Worm (Caenorhabditis elegans) whole organism, L4 larva: ENCODE data around the gene F53F1.2.

Experiments
- D1046.2 ChIP-seq: fragments of 200-800 bp; sonication (Bioruptor generic); IDR thresholded peaks from 2 replicates; pipeline ENCODE4 v1.3.6; 2022; ENCODE audit warnings: missing genetic modification characterization, missing compliant biosample characterization
- F44E2.7 ChIP-seq: fragments of 200-800 bp; sonication (Bioruptor generic); IDR thresholded peaks from 2 replicates; pipeline ENCODE4 v2.1.2; 2022; ENCODE audit warnings: missing genetic modification characterization, missing compliant biosample characterization
- T26A8.4 ChIP-seq: fragments of 200-800 bp; sonication (Bioruptor generic); IDR thresholded peaks from 2 replicates; pipeline ENCODE4 v1.3.6; 2022; ENCODE audit warnings: missing genetic modification characterization, missing compliant biosample characterization
- Y5F2A.4 ChIP-seq: fragments of 200-800 bp; sonication (Bioruptor generic); optimal IDR thresholded peaks from 2 replicates; lab custom pipeline; 2018; ENCODE audit warnings: mild to moderate bottlenecking, missing genetic modification characterization, missing compliant biosample characterization
- ama-1 ChIP-seq: fragments of 150-350 bp; optimal IDR thresholded peaks from 2 replicates; lab custom pipeline; 2014; ENCODE audit warnings: inconsistent platforms, mixed read lengths
- ceh-20 ChIP-seq: fragments of 200-800 bp; sonication (Bioruptor generic); IDR thresholded peaks from 2 replicates; pipeline ENCODE4 v1.3.6; 2022; ENCODE audit warnings: missing genetic modification reagents, missing genetic modification characterization, missing compliant biosample characterization
- ceh-28 ChIP-seq: fragments of 150-350 bp; optimal IDR thresholded peaks from 2 replicates; lab custom pipeline; 2014; ENCODE audit warnings: missing biosample characterization, missing genetic modification reagents, missing genetic modification characterization
- ceh-44 ChIP-seq: fragments of 200-800 bp; sonication (Bioruptor generic); IDR thresholded peaks from 2 replicates; pipeline ENCODE4 v1.3.6; 2022; ENCODE audit warnings: missing genetic modification reagents, missing genetic modification characterization, missing compliant biosample characterization
- ces-1 ChIP-seq: fragments of 150-350 bp; sonication (generic microtip); optimal IDR thresholded peaks from 4 replicates; lab custom pipeline; 2014; ENCODE audit warnings: missing biosample characterization, missing genetic modification reagents, missing genetic modification characterization
- cey-2 ChIP-seq: sonication (generic microtip); optimal IDR thresholded peaks from 3 replicates; lab custom pipeline; 2017; ENCODE audit warnings: missing genetic modification characterization, mild to moderate bottlenecking, missing compliant biosample characterization, antibody characterized with exemption, borderline replicate concordance; ENCODE audit not compliant: insufficient read depth
- daf-16 ChIP-seq, 3 experiments: sonication (generic microtip); optimal IDR thresholded peaks; 2 replicates each; lab custom pipeline; 2016 to 2017; ENCODE audit warnings: missing genetic modification characterization in 3 of 3, missing genetic modification reagents in 3 of 3, mild to moderate bottlenecking in 2 of 3, missing compliant biosample characterization in 2 of 3, missing biosample characterization in 1 of 3, moderate library complexity in 1 of 3
- dmd-8 ChIP-seq: fragments of 200-800 bp; sonication (Bioruptor generic); IDR thresholded peaks from 2 replicates; pipeline ENCODE4 v1.3.6; 2022; ENCODE audit warnings: missing genetic modification characterization, missing compliant biosample characterization
- egl-27 ChIP-seq: sonication (generic microtip); optimal IDR thresholded peaks from 3 replicates; lab custom pipeline; 2017; ENCODE audit warnings: missing biosample characterization, missing genetic modification reagents, missing genetic modification characterization
- egl-43 ChIP-seq: fragments of 200-800 bp; sonication (Bioruptor generic); IDR thresholded peaks from 2 replicates; pipeline ENCODE4 v1.3.6; 2022; ENCODE audit warnings: missing genetic modification reagents, missing genetic modification characterization, missing compliant biosample characterization
- fos-1 ChIP-seq: fragments of 150-350 bp; optimal IDR thresholded peaks from 2 replicates; lab custom pipeline; 2014; ENCODE audit warnings: missing biosample characterization, missing genetic modification characterization
- gei-8 ChIP-seq: fragments of 200-800 bp; sonication (Bioruptor generic); optimal IDR thresholded peaks from 2 replicates; lab custom pipeline; 2018; ENCODE audit warnings: mild to moderate bottlenecking, missing genetic modification characterization, missing compliant biosample characterization
- hlh-30 ChIP-seq: sonication (generic microtip); optimal IDR thresholded peaks from 2 replicates; lab custom pipeline; 2017; ENCODE audit warnings: antibody characterized with exemption, mild to moderate bottlenecking, missing genetic modification characterization, missing compliant biosample characterization; ENCODE audit not compliant: insufficient read depth
- jun-1 ChIP-seq: fragments of 150-350 bp; optimal IDR thresholded peaks from 2 replicates; lab custom pipeline; 2014; ENCODE audit warnings: missing biosample characterization, missing genetic modification reagents, missing genetic modification characterization
- lin-1 ChIP-seq: fragments of 200-800 bp; sonication (Bioruptor generic); IDR thresholded peaks from 2 replicates; pipeline ENCODE4 v1.3.6; 2022; ENCODE audit warnings: missing genetic modification reagents, missing genetic modification characterization, missing compliant biosample characterization
- lin-29 ChIP-seq: fragments of 200-800 bp; sonication (Bioruptor generic); IDR thresholded peaks from 2 replicates; pipeline ENCODE4 v1.3.6; 2022; ENCODE audit warnings: missing genetic modification reagents, missing genetic modification characterization, missing compliant biosample characterization
- lin-38 ChIP-seq: fragments of 200-800 bp; sonication (Bioruptor generic); IDR thresholded peaks from 2 replicates; pipeline ENCODE4 v1.3.6; 2022; ENCODE audit warnings: missing genetic modification reagents, missing genetic modification characterization, missing compliant biosample characterization
- lsy-2 ChIP-seq, 2 experiments: fragments of 150-350 bp in 1 of 2; sonication (generic microtip) in 1 of 2; optimal IDR thresholded peaks; 2 replicates each; lab custom pipeline; 2014 to 2017; ENCODE audit warnings: missing biosample characterization in 2 of 2, missing genetic modification characterization in 2 of 2
- mdt-29 ChIP-seq: fragments of 200-800 bp; sonication (Bioruptor generic); IDR thresholded peaks from 2 replicates; pipeline ENCODE4 v1.3.6; 2022; ENCODE audit warnings: missing genetic modification reagents, missing genetic modification characterization, missing compliant biosample characterization
- mes-2 ChIP-seq: sonication (generic microtip); optimal IDR thresholded peaks from 2 replicates; lab custom pipeline; 2016; ENCODE audit warnings: missing genotype, mild to moderate bottlenecking, missing genetic modification characterization, missing compliant biosample characterization; ENCODE audit not compliant: poor library complexity, severe bottlenecking
- mxl-2 ChIP-seq: fragments of 200-800 bp; sonication (Bioruptor generic); conservative IDR thresholded peaks from 2 replicates; pipeline ENCODE4 v1.3.6; 2022; ENCODE audit warnings: missing genetic modification reagents, missing genetic modification characterization, missing compliant biosample characterization
- mxl-3 ChIP-seq: fragments of 200-800 bp; sonication (Bioruptor generic); optimal IDR thresholded peaks from 2 replicates; lab custom pipeline; 2018; ENCODE audit warnings: mild to moderate bottlenecking, missing genetic modification characterization, missing compliant biosample characterization
- nhr-10 ChIP-seq: fragments of 150-350 bp; optimal IDR thresholded peaks from 2 replicates; lab custom pipeline; 2014; ENCODE audit warnings: missing biosample characterization, missing genetic modification characterization
- nhr-11 ChIP-seq: fragments of 150-350 bp; optimal IDR thresholded peaks from 2 replicates; lab custom pipeline; 2014; ENCODE audit warnings: missing biosample characterization, missing genetic modification characterization
- nhr-28 ChIP-seq: fragments of 150-350 bp; optimal IDR thresholded peaks from 2 replicates; lab custom pipeline; 2014; ENCODE audit warnings: missing biosample characterization, missing genetic modification characterization
- nhr-41 ChIP-seq: fragments of 200-800 bp; sonication (Bioruptor generic); IDR thresholded peaks from 2 replicates; pipeline ENCODE4 v1.3.6; 2022; ENCODE audit warnings: missing genetic modification reagents, missing genetic modification characterization, missing compliant biosample characterization
- nhr-42 ChIP-seq: fragments of 200-800 bp; sonication (Bioruptor generic); IDR thresholded peaks from 2 replicates; pipeline ENCODE4 v1.3.6; 2022; ENCODE audit warnings: missing genetic modification characterization, missing compliant biosample characterization
- nhr-48 ChIP-seq: sonication (generic microtip); optimal IDR thresholded peaks from 2 replicates; lab custom pipeline; 2016; ENCODE audit warnings: mild to moderate bottlenecking, missing genetic modification characterization, missing compliant biosample characterization
- nhr-6 ChIP-seq: fragments of 150-350 bp; optimal IDR thresholded peaks from 2 replicates; lab custom pipeline; 2014; ENCODE audit warnings: missing biosample characterization, missing genetic modification characterization
- saeg-2 ChIP-seq: fragments of 200-800 bp; sonication (Bioruptor generic); IDR thresholded peaks from 2 replicates; pipeline ENCODE4 v1.3.6; 2022; ENCODE audit warnings: missing genetic modification reagents, missing genetic modification characterization, missing compliant biosample characterization
- sdz-12 ChIP-seq: fragments of 200-800 bp; sonication (Bioruptor generic); optimal IDR thresholded peaks from 2 replicates; lab custom pipeline; 2018; ENCODE audit warnings: mild to moderate bottlenecking, missing genetic modification characterization, missing compliant biosample characterization
- set-16 ChIP-seq: fragments of 200-800 bp; sonication (Bioruptor generic); IDR thresholded peaks from 2 replicates; pipeline ENCODE4 v1.3.6; 2022; ENCODE audit warnings: missing genetic modification reagents, missing genetic modification characterization, missing compliant biosample characterization
- skn-1 ChIP-seq: fragments of 150-350 bp; optimal IDR thresholded peaks from 2 replicates; lab custom pipeline; 2014; ENCODE audit warnings: missing biosample characterization, missing genetic modification characterization
- spr-1 ChIP-seq: sonication (generic microtip); optimal IDR thresholded peaks from 2 replicates; lab custom pipeline; 2016; ENCODE audit warnings: mild to moderate bottlenecking, missing genetic modification characterization, missing compliant biosample characterization
- tag-97 ChIP-seq: fragments of 200-800 bp; sonication (Bioruptor generic); IDR thresholded peaks from 2 replicates; pipeline ENCODE4 v1.3.6; 2022; ENCODE audit warnings: missing genetic modification characterization, missing compliant biosample characterization
- unc-130 ChIP-seq: sonication (generic microtip); optimal IDR thresholded peaks from 2 replicates; lab custom pipeline; 2016; ENCODE audit warnings: missing genetic modification reagents, missing genetic modification characterization, missing compliant biosample characterization
- unc-39 ChIP-seq: sonication (generic microtip); optimal IDR thresholded peaks from 2 replicates; lab custom pipeline; 2017; ENCODE audit warnings: missing biosample characterization, missing genetic modification characterization
- unc-62 ChIP-seq, 3 experiments: fragments of 150-350 bp in 1 of 3; sonication (generic microtip); optimal IDR thresholded peaks in 2 of 3; peaks in 1 of 3; 1 replicate in 1 of 3; 2 replicates in 2 of 3; lab custom pipeline; 2014 to 2017; ENCODE audit warnings: missing biosample characterization in 3 of 3, missing genetic modification characterization in 3 of 3, missing genetic modification reagents in 3 of 3, missing genotype in 1 of 3
- zag-1 ChIP-seq: fragments of 150-350 bp; optimal IDR thresholded peaks from 2 replicates; lab custom pipeline; 2014; ENCODE audit warnings: missing biosample characterization, missing genetic modification characterization
- ztf-11 ChIP-seq: fragments of 150-350 bp; optimal IDR thresholded peaks from 2 replicates; lab custom pipeline; 2014; ENCODE audit warnings: missing biosample characterization, missing genetic modification characterization

Gene F53F1.2

ce11 chrV:13393333-13393803, 13.2 kb upstream of the F53F1.2 start (continued):
- TF ChIP-seq Y5F2A.4 (GFP tag; lab: Kevin White, UChicago) (no peak), lsy-2 (tag; optimal IDR thresholded peaks at IDR 0.05; lab: Kevin White, UChicago) (no peak), ztf-11 (tag; lab: Kevin White, UChicago) (no peak), unc-39 (tag; lab: Kevin White, UChicago) (no peak), ces-1 (GFP tag; lab: Kevin White, UChicago) (no peak), lin-29 (GFP tag; lab: Robert Waterston, UW) (no peak), zag-1 (tag; lab: Kevin White, UChicago) (no peak), lin-38 (GFP tag; lab: Robert Waterston, UW) (no peak), cey-2 (no peak), ceh-44 (GFP tag; lab: Robert Waterston, UW) (no peak), nhr-42 (no peak), F44E2.7 (no peak), nhr-41 (GFP tag; lab: Robert Waterston, UW) (no peak), nhr-28 (tag; lab: Kevin White, UChicago) (peak; percentile 87), lin-1 (GFP tag; lab: Robert Waterston, UW) (no peak), nhr-11 (peak; percentile 20), hlh-30 (tag; lab: Kevin White, UChicago) (no peak), saeg-2 (no peak), skn-1 (tag; lab: Kevin White, UChicago) (no peak), D1046.2 (GFP tag; lab: Robert Waterston, UW) (0 out of 2 replicates have a peak, but pooled peaks have one; percentile 9), sdz-12 (GFP tag; lab: Kevin White, UChicago) (no peak), daf-16 (GFP tag; optimal IDR thresholded peaks at IDR 0.05; lab: Kevin White, UChicago) (no peak), daf-16 (tag; optimal IDR thresholded peaks at IDR 0.05; lab: Kevin White, UChicago) (no peak)

- TF ChIP-seq F44E2.7 (no peak), sdz-12 (GFP tag; lab: Kevin White, UChicago) (no peak), D1046.2 (GFP tag; lab: Robert Waterston, UW) (no peak), saeg-2 (no peak), ceh-20 (GFP tag; lab: Robert Waterston, UW) (0 out of 2 replicates have a peak, but pooled peaks have one; percentile 12), unc-130 (no peak), gei-8 (GFP tag; lab: Kevin White, UChicago) (no peak), ztf-11 (tag; lab: Kevin White, UChicago) (no peak), lsy-2 (tag; optimal IDR thresholded peaks at IDR 0.05; lab: Kevin White, UChicago) (no peak), T26A8.4 (GFP tag; lab: Robert Waterston, UW) (no peak), lin-1 (GFP tag; lab: Robert Waterston, UW) (no peak), jun-1 (tag; lab: Kevin White, UChicago) (no peak), dmd-8 (GFP tag; lab: Robert Waterston, UW) (no peak), egl-27 (no peak), set-16 (GFP tag; lab: Robert Waterston, UW) (0 out of 2 replicates have a peak, but pooled peaks have one; percentile 16), tag-97 (no peak), mdt-29 (GFP tag; lab: Robert Waterston, UW) (no peak), ceh-28 (tag; lab: Kevin White, UChicago) (no peak), ama-1 (lab: Kevin White, UChicago) (no peak), nhr-10 (tag; lab: Kevin White, UChicago) (no peak), fos-1 (tag; lab: Kevin White, UChicago) (no peak), nhr-42 (no peak), unc-62 (GFP tag; optimal IDR thresholded peaks at IDR 0.05 in 1 of 2; lab: Kevin White, UChicago) (peak in 1 of 2 experiments; percentile 82), unc-62 (tag; optimal IDR thresholded peaks at IDR 0.05; lab: Kevin White, UChicago) (no peak), spr-1 (no peak), nhr-6 (no peak), mxl-2 (GFP tag; lab: Robert Waterston, UW) (no peak), mes-2 (tag; lab: Kevin White, UChicago) (no peak), egl-43 (GFP tag; lab: Robert Waterston, UW) (peak; percentile 55; the same call in 1 of the 2 replicates), mxl-3 (no peak), nhr-48 (no peak)
Observed at ce11 chrV:13394968-13395367, 11.6 kb upstream of the F53F1.2 start.
